Worm (Caenorhabditis elegans): ENCODE results near the gene fbxb-61.

DNA sequence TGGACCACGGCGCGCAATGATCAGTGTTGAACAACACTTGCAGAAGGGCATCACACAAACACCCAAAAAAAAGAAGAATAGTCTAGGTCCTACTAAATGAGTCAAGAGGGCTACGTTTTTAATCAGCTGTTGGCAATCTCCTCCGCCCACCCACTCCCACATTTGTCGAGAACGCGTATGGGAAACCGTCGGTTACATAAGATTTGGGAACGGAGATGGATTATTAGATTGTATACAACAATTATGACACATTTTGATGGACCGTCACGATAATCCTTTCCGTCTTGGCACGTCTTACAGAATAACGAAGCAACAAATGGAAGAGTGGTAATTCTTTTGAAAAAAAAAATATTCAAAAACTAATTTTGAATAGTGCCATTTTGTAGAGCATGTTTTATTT is 18.0 kb upstream of the fbxb-61 start:
- TF ChIP-seq nhr-12 (tag; optimal IDR thresholded peaks at IDR 0.05), result no peak
- no peak for TF ChIP-seq nhr-77 (tag; optimal IDR thresholded peaks at IDR 0.05)
- TF ChIP-seq unc-55 (GFP tag; optimal IDR thresholded peaks at IDR 0.05), result no peak
- TF ChIP-seq blmp-1 (tag; optimal IDR thresholded peaks at IDR 0.05; ENCODE audit: insufficient read depth), result no peak
- no peak for TF ChIP-seq sma-3 (GFP tag; optimal IDR thresholded peaks at IDR 0.05)
- TF ChIP-seq lsy-2 (tag; optimal IDR thresholded peaks at IDR 0.05), result no peak

All from whole organism, L2 larva.